Fruit fly (Drosophila melanogaster) whole organism, embryonic: Measurements from ENCODE around the gene Cpr65Ea.

Experiments used
- Antp ChIP-seq: fragments of 200-800 bp; sonication (Bioruptor generic); optimal IDR thresholded peaks from 3 replicates; lab custom pipeline; 2016; ENCODE audit warnings: missing biosample characterization, missing genetic modification characterization
- Atf3 ChIP-seq: fragments of 200-800 bp; sonication (Bioruptor generic); optimal IDR thresholded peaks from 3 replicates; lab custom pipeline; 2016; ENCODE audit warnings: missing biosample characterization, missing genetic modification characterization
- B-H1 ChIP-seq: fragments of 200-800 bp; sonication (Bioruptor generic); IDR thresholded peaks from 3 replicates; pipeline ENCODE4 v1.3.6; 2022; ENCODE audit warnings: missing biosample characterization, missing genetic modification characterization
- CG10274 ChIP-seq: fragments of 200-800 bp; sonication (Bioruptor generic); optimal IDR thresholded peaks from 3 replicates; lab custom pipeline; 2017; ENCODE audit warnings: missing biosample characterization, mild to moderate bottlenecking, missing genetic modification characterization
- CG10565 ChIP-seq: fragments of 200-800 bp; sonication (Bioruptor generic); optimal IDR thresholded peaks from 3 replicates; lab custom pipeline; 2016; ENCODE audit warnings: missing biosample characterization, mild to moderate bottlenecking, missing genetic modification characterization
- CG11723 ChIP-seq: fragments of 200-800 bp; sonication (Bioruptor generic); optimal IDR thresholded peaks from 2 replicates; lab custom pipeline; 2017; ENCODE audit warnings: missing biosample characterization, mild to moderate bottlenecking, missing genetic modification characterization
- CG12236 ChIP-seq: fragments of 200-800 bp; sonication (Bioruptor generic); optimal IDR thresholded peaks from 2 replicates; lab custom pipeline; 2016; ENCODE audit warnings: missing biosample characterization, missing genetic modification characterization
- CG12769 ChIP-seq: fragments of 200-800 bp; sonication (Bioruptor generic); optimal IDR thresholded peaks from 2 replicates; lab custom pipeline; 2019; ENCODE audit warnings: missing biosample characterization, mild to moderate bottlenecking, missing genetic modification characterization, moderate library complexity
- CG14667 ChIP-seq: fragments of 200-800 bp; sonication (Bioruptor generic); IDR thresholded peaks from 2 replicates; pipeline ENCODE4 v1.3.6; 2022; ENCODE audit warnings: missing biosample characterization, missing genetic modification characterization
- CG14710 ChIP-seq: fragments of 200-800 bp; sonication (Bioruptor generic); optimal IDR thresholded peaks from 3 replicates; lab custom pipeline; 2019; ENCODE audit warnings: missing biosample characterization, mild to moderate bottlenecking, missing genetic modification characterization, moderate library complexity
- CG15011 ChIP-seq: fragments of 200-800 bp; sonication (Bioruptor generic); optimal IDR thresholded peaks from 3 replicates; lab custom pipeline; 2018; ENCODE audit warnings: missing biosample characterization, mild to moderate bottlenecking, missing genetic modification characterization
- CG17359 ChIP-seq: fragments of 200-800 bp; sonication (Bioruptor generic); optimal IDR thresholded peaks from 3 replicates; lab custom pipeline; 2018; ENCODE audit warnings: missing biosample characterization, mild to moderate bottlenecking, missing genetic modification characterization, moderate library complexity
- CG1832 ChIP-seq: fragments of 200-800 bp; sonication (Bioruptor generic); optimal IDR thresholded peaks from 2 replicates; lab custom pipeline; 2017; ENCODE audit warnings: missing biosample characterization, mild to moderate bottlenecking, missing genetic modification characterization, inconsistent platforms
- CG2129 ChIP-seq: fragments of 200-800 bp; sonication (Bioruptor generic); IDR thresholded peaks from 2 replicates; pipeline ENCODE4 v1.3.6; 2022; ENCODE audit warnings: missing biosample characterization, missing genetic modification characterization; ENCODE audit not compliant: partially characterized antibody
- CG2202 ChIP-seq: fragments of 200-800 bp; sonication (Bioruptor generic); optimal IDR thresholded peaks from 2 replicates; lab custom pipeline; 2018; ENCODE audit warnings: missing biosample characterization, mild to moderate bottlenecking, missing genetic modification characterization
- CG7556 ChIP-seq: fragments of 200-800 bp; sonication (Bioruptor generic); optimal IDR thresholded peaks from 2 replicates; lab custom pipeline; 2017; ENCODE audit warnings: missing biosample characterization, mild to moderate bottlenecking, missing genetic modification characterization
- CG7839 ChIP-seq: fragments of 200-800 bp; sonication (Bioruptor generic); optimal IDR thresholded peaks from 3 replicates; lab custom pipeline; 2018; ENCODE audit warnings: missing biosample characterization, mild to moderate bottlenecking, missing genetic modification characterization, moderate library complexity
- CG8290 ChIP-seq, 3 experiments: fragments of 200-800 bp; sonication (Bioruptor generic); optimal IDR thresholded peaks; 2 replicates each; lab custom pipeline; 2016 to 2019; ENCODE audit warnings: missing biosample characterization in 3 of 3, missing genetic modification characterization in 3 of 3, mild to moderate bottlenecking in 2 of 3, moderate library complexity in 1 of 3
- CG9876 ChIP-seq: fragments of 200-800 bp; sonication (Bioruptor generic); optimal IDR thresholded peaks from 2 replicates; lab custom pipeline; 2016; ENCODE audit warnings: missing biosample characterization, missing genetic modification characterization
- Dbx ChIP-seq: fragments of 200-800 bp; sonication (Bioruptor generic); IDR thresholded peaks from 3 replicates; pipeline ENCODE4 v1.3.6; 2022; ENCODE audit warnings: missing biosample characterization, missing genetic modification characterization
- Dip3 ChIP-seq: fragments of 200-800 bp; sonication (Bioruptor generic); optimal IDR thresholded peaks from 3 replicates; lab custom pipeline; 2016; ENCODE audit warnings: missing biosample characterization, missing genetic modification characterization
- Elba2 ChIP-seq: fragments of 200-800 bp; sonication (Bioruptor generic); optimal IDR thresholded peaks from 3 replicates; lab custom pipeline; 2016; ENCODE audit warnings: missing biosample characterization, missing genetic modification characterization
- Ets65A ChIP-seq: fragments of 200-800 bp; sonication (Bioruptor generic); peaks from one replicate; lab custom pipeline; 2016; ENCODE audit warnings: missing biosample characterization, missing genetic modification characterization
- MBD-R2 ChIP-seq: fragments of 200-800 bp; sonication (Bioruptor generic); IDR thresholded peaks from 2 replicates; pipeline ENCODE4 v1.3.6; 2022; ENCODE audit warnings: missing biosample characterization, missing genetic modification characterization
- Myb ChIP-seq: fragments of 200-800 bp; sonication (Bioruptor generic); optimal IDR thresholded peaks from 2 replicates; lab custom pipeline; 2016; ENCODE audit warnings: missing biosample characterization, missing genetic modification characterization
- Nf-YB ChIP-seq: fragments of 200-800 bp; sonication (Bioruptor generic); optimal IDR thresholded peaks from 3 replicates; lab custom pipeline; 2019; ENCODE audit warnings: missing biosample characterization, mild to moderate bottlenecking, missing genetic modification characterization, moderate library complexity
- Sry-δ ChIP-seq: fragments of 200-800 bp; sonication (Bioruptor generic); optimal IDR thresholded peaks from 2 replicates; lab custom pipeline; 2016; ENCODE audit warnings: missing biosample characterization, missing genetic modification characterization
- ab ChIP-seq: fragments of 200-800 bp; sonication (Bioruptor generic); optimal IDR thresholded peaks from 2 replicates; lab custom pipeline; 2016; ENCODE audit warnings: missing biosample characterization, missing genetic modification characterization
- abd-A ChIP-seq: fragments of 200-800 bp; sonication (Bioruptor generic); optimal IDR thresholded peaks from 3 replicates; lab custom pipeline; 2019; ENCODE audit warnings: missing biosample characterization, mild to moderate bottlenecking, missing genetic modification characterization, moderate library complexity
- ac ChIP-seq: fragments of 200-800 bp; sonication (Bioruptor generic); optimal IDR thresholded peaks from 3 replicates; lab custom pipeline; 2017; ENCODE audit warnings: missing biosample characterization, mild to moderate bottlenecking, missing genetic modification characterization
- bigmax ChIP-seq: fragments of 200-800 bp; sonication (Bioruptor generic); optimal IDR thresholded peaks from 2 replicates; lab custom pipeline; 2018; ENCODE audit warnings: missing biosample characterization, mild to moderate bottlenecking, missing genetic modification characterization
- bsh ChIP-seq, 2 experiments: fragments of 200-800 bp; sonication (Bioruptor generic); optimal IDR thresholded peaks; 2 replicates each; lab custom pipeline; 2017 to 2018; ENCODE audit warnings: mild to moderate bottlenecking in 2 of 2, missing biosample characterization in 2 of 2, missing genetic modification characterization in 2 of 2, moderate library complexity in 1 of 2
- cg ChIP-seq: fragments of 200-800 bp; sonication (Bioruptor generic); optimal IDR thresholded peaks from 3 replicates; lab custom pipeline; 2019; ENCODE audit warnings: missing biosample characterization, mild to moderate bottlenecking, missing genetic modification characterization, moderate library complexity
- fd64A ChIP-seq: fragments of 200-800 bp; sonication (Bioruptor generic); optimal IDR thresholded peaks from 3 replicates; lab custom pipeline; 2018; ENCODE audit warnings: missing biosample characterization, mild to moderate bottlenecking, missing genetic modification characterization
- gcm ChIP-seq: fragments of 200-800 bp; sonication (Bioruptor generic); optimal IDR thresholded peaks from 2 replicates; lab custom pipeline; 2019; ENCODE audit warnings: missing biosample characterization, mild to moderate bottlenecking, missing genetic modification characterization, moderate library complexity
- gt ChIP-seq: fragments of 200-800 bp; sonication (Bioruptor generic); IDR thresholded peaks from 2 replicates; pipeline ENCODE4 v1.3.6; 2022; ENCODE audit warnings: missing biosample characterization, missing genetic modification characterization
- kah ChIP-seq: fragments of 200-800 bp; sonication (Bioruptor generic); optimal IDR thresholded peaks from 2 replicates; lab custom pipeline; 2018; ENCODE audit warnings: missing biosample characterization, mild to moderate bottlenecking, missing genetic modification characterization
- nerfin-2 ChIP-seq: fragments of 200-800 bp; sonication (Bioruptor generic); IDR thresholded peaks from 2 replicates; pipeline ENCODE4 v1.3.6; 2022; ENCODE audit warnings: missing biosample characterization, missing genetic modification characterization; ENCODE audit not compliant: partially characterized antibody
- oc ChIP-seq: fragments of 200-800 bp; sonication (Bioruptor generic); optimal IDR thresholded peaks from 2 replicates; lab custom pipeline; 2018; ENCODE audit warnings: missing biosample characterization, mild to moderate bottlenecking, missing genetic modification characterization, moderate library complexity
- otp ChIP-seq: fragments of 200-800 bp; sonication (Bioruptor generic); IDR thresholded peaks from 3 replicates; pipeline ENCODE4, ENCODE4 v1.3.6; 2022; ENCODE audit warnings: missing biosample characterization, missing genetic modification characterization
- pnt ChIP-seq: fragments of 200-800 bp; sonication (Bioruptor generic); optimal IDR thresholded peaks from 3 replicates; lab custom pipeline; 2016; ENCODE audit warnings: missing biosample characterization, missing genetic modification characterization
- schlank ChIP-seq: fragments of 200-800 bp; sonication (Bioruptor generic); optimal IDR thresholded peaks from 2 replicates; lab custom pipeline; 2018; ENCODE audit warnings: missing biosample characterization, mild to moderate bottlenecking, missing genetic modification characterization
- shn ChIP-seq: fragments of 200-800 bp; sonication (Bioruptor generic); optimal IDR thresholded peaks from 3 replicates; lab custom pipeline; 2016; ENCODE audit warnings: missing biosample characterization, missing genetic modification characterization
- sim ChIP-seq: fragments of 200-800 bp; sonication (Bioruptor generic); IDR thresholded peaks from 2 replicates; pipeline ENCODE4 v1.3.6; 2022; ENCODE audit warnings: missing biosample characterization, missing genetic modification characterization
- so ChIP-seq: fragments of 200-800 bp; sonication (Bioruptor generic); IDR thresholded peaks from 3 replicates; pipeline ENCODE4 v1.3.6; 2022; ENCODE audit warnings: missing biosample characterization, missing genetic modification characterization
- stwl ChIP-seq: fragments of 200-800 bp; sonication (Bioruptor generic); optimal IDR thresholded peaks from 3 replicates; lab custom pipeline; 2018; ENCODE audit warnings: missing biosample characterization, mild to moderate bottlenecking, missing genetic modification characterization, moderate library complexity
- tna ChIP-seq: fragments of 200-800 bp; sonication (Bioruptor generic); IDR thresholded peaks from 2 replicates; pipeline ENCODE4 v1.3.6; 2022; ENCODE audit warnings: missing biosample characterization, missing genetic modification characterization; ENCODE audit not compliant: partially characterized antibody
- trh ChIP-seq: fragments of 200-800 bp; sonication (Bioruptor generic); optimal IDR thresholded peaks from 2 replicates; lab custom pipeline; 2016; ENCODE audit warnings: missing biosample characterization, missing genetic modification characterization
- vfl ChIP-seq: fragments of 200-800 bp; sonication (Bioruptor generic); optimal IDR thresholded peaks from 2 replicates; lab custom pipeline; 2016; ENCODE audit warnings: missing biosample characterization, missing genetic modification characterization
- vnd ChIP-seq: fragments of 200-800 bp; sonication (Bioruptor generic); IDR thresholded peaks from 3 replicates; pipeline ENCODE4 v1.3.6; 2022; ENCODE audit warnings: missing biosample characterization, missing genetic modification characterization; ENCODE audit not compliant: partially characterized antibody
- wek ChIP-seq: fragments of 200-800 bp; sonication (Bioruptor generic); optimal IDR thresholded peaks from 3 replicates; lab custom pipeline; 2018; ENCODE audit warnings: missing biosample characterization, mild to moderate bottlenecking, missing genetic modification characterization, moderate library complexity

Cpr65Ea gene

dm6 chr3L:7090764-7091163 lies 4.4 kb upstream of the Cpr65Ea start (continued):
- TF ChIP-seq kah (peak; percentile 68), CG14667 (GFP tag; lab: Robert Waterston, UW) (peak; percentile 68), so (GFP tag; lab: Robert Waterston, UW) (peak; percentile 67; the same call in 2 of the 3 replicates), nerfin-2 (no peak), CG2202 (no peak), CG2129 (no peak), CG12769 (tag; lab: Kevin White, UChicago) (peak; percentile 50), ab (no peak), CG17359 (tag; lab: Kevin White, UChicago) (peak; percentile 80), CG11723 (GFP tag; lab: Kevin White, UChicago) (no peak), vnd (GFP tag; lab: Robert Waterston, UW) (no peak), pnt (peak; percentile 44), CG10565 (no peak), CG8290 (GFP tag; optimal IDR thresholded peaks at IDR 0.05; lab: Kevin White, UChicago) (no peak), CG8290 (tag; optimal IDR thresholded peaks at IDR 0.05; lab: Kevin White, UChicago) (peak in 1 of 2 experiments; percentile 46), tna (no peak), sim (GFP tag; lab: Robert Waterston, UW) (peak; percentile 48; the same call in 1 of the 2 replicates), cg (no peak), abd-A (tag; lab: Kevin White, UChicago) (peak; percentile 60), schlank (tag; lab: Kevin White, UChicago) (no peak), otp (GFP tag; lab: Robert Waterston, UW) (no peak), trh (no peak), ac (GFP tag; lab: Kevin White, UChicago) (no peak), gt (no peak), bsh (GFP tag; optimal IDR thresholded peaks at IDR 0.05; lab: Kevin White, UChicago) (peak in 1 of 2 experiments; percentile 43), CG7839 (tag; lab: Kevin White, UChicago) (peak; percentile 69), vfl (GFP tag; lab: Kevin White, UChicago) (no peak), CG1832 (GFP tag; lab: Kevin White, UChicago) (no peak), Dip3 (GFP tag; lab: Kevin White, UChicago) (no peak), CG9876 (no peak), CG7556 (GFP tag; lab: Kevin White, UChicago) (peak; percentile 55), Atf3 (GFP tag; lab: Kevin White, UChicago) (no peak), Antp (GFP tag; lab: Kevin White, UChicago) (peak; percentile 55), MBD-R2 (no peak), CG10274 (GFP tag; lab: Kevin White, UChicago) (no peak), Nf-YB (GFP tag; lab: Kevin White, UChicago) (no peak), fd64A (GFP tag; lab: Kevin White, UChicago) (no peak), CG12236 (GFP tag; lab: Kevin White, UChicago) (no peak), CG15011 (GFP tag; lab: Kevin White, UChicago) (no peak), bigmax (GFP tag; lab: Kevin White, UChicago) (no peak), CG14710 (tag; lab: Kevin White, UChicago) (peak; percentile 29), Ets65A (peak; percentile 39), shn (no peak), Elba2 (GFP tag; lab: Kevin White, UChicago) (no peak), B-H1 (peak; percentile 69), gcm (GFP tag; lab: Kevin White, UChicago) (peak; percentile 34), Sry-δ (GFP tag; lab: Kevin White, UChicago) (peak; percentile 19), Myb (GFP tag; lab: Kevin White, UChicago) (peak; percentile 24), wek (GFP tag; lab: Kevin White, UChicago) (no peak), stwl (no peak), oc (tag; lab: Kevin White, UChicago) (peak; percentile 17), Dbx (no peak)
